Fruit fly (Drosophila melanogaster) whole organism, embryonic: Measurements from ENCODE around the gene CG14820.

Experiments
- B-H1 ChIP-seq: fragments of 200-800 bp; sonication (Bioruptor generic); IDR thresholded peaks from 3 replicates; pipeline ENCODE4 v1.3.6; 2022; ENCODE audit warnings: missing biosample characterization, missing genetic modification characterization
- CG10274 ChIP-seq: fragments of 200-800 bp; sonication (Bioruptor generic); optimal IDR thresholded peaks from 3 replicates; lab custom pipeline; 2017; ENCODE audit warnings: missing biosample characterization, mild to moderate bottlenecking, missing genetic modification characterization
- CG10565 ChIP-seq: fragments of 200-800 bp; sonication (Bioruptor generic); optimal IDR thresholded peaks from 3 replicates; lab custom pipeline; 2016; ENCODE audit warnings: missing biosample characterization, mild to moderate bottlenecking, missing genetic modification characterization
- CG11093 ChIP-seq: fragments of 200-800 bp; sonication (Bioruptor generic); IDR thresholded peaks from 3 replicates; pipeline ENCODE4 v1.3.6; 2022; ENCODE audit warnings: missing biosample characterization, missing genetic modification characterization
- CG12071 ChIP-seq: fragments of 200-800 bp; sonication (Bioruptor generic); optimal IDR thresholded peaks from 3 replicates; lab custom pipeline; 2018; ENCODE audit warnings: missing biosample characterization, mild to moderate bottlenecking, missing genetic modification characterization
- CG12744 ChIP-seq: fragments of 200-800 bp; sonication (Bioruptor generic); optimal IDR thresholded peaks from 2 replicates; lab custom pipeline; 2016; ENCODE audit warnings: missing biosample characterization, missing genetic modification characterization
- CG13123 ChIP-seq: fragments of 200-800 bp; sonication (Bioruptor generic); optimal IDR thresholded peaks from 2 replicates; lab custom pipeline; 2016; ENCODE audit warnings: missing biosample characterization, missing genetic modification characterization
- CG14014 ChIP-seq: fragments of 200-800 bp; sonication (Bioruptor generic); IDR thresholded peaks from 2 replicates; pipeline ENCODE4 v1.3.6; 2022; ENCODE audit warnings: missing biosample characterization, missing genetic modification characterization
- CG15514 ChIP-seq: fragments of 200-800 bp; sonication (Bioruptor generic); optimal IDR thresholded peaks from 3 replicates; lab custom pipeline; 2017; ENCODE audit warnings: missing biosample characterization, missing genetic modification characterization, mild to moderate bottlenecking, moderate library complexity, missing genetic modification reagents
- CG16813 ChIP-seq: fragments of 200-800 bp; sonication (Bioruptor generic); IDR thresholded peaks from 3 replicates; pipeline ENCODE4 v1.3.6; 2022; ENCODE audit warnings: missing biosample characterization, missing genetic modification characterization; ENCODE audit not compliant: partially characterized antibody
- CG17568 ChIP-seq: fragments of 200-800 bp; sonication (Bioruptor generic); optimal IDR thresholded peaks from 2 replicates; lab custom pipeline; 2018; ENCODE audit warnings: missing biosample characterization, mild to moderate bottlenecking, missing genetic modification characterization, moderate library complexity
- CG1792 ChIP-seq: fragments of 200-800 bp; sonication (Bioruptor generic); optimal IDR thresholded peaks from 2 replicates; lab custom pipeline; 2016; ENCODE audit warnings: missing biosample characterization, missing genetic modification characterization
- CG18599 ChIP-seq: fragments of 200-800 bp; sonication (Bioruptor generic); optimal IDR thresholded peaks from 3 replicates; lab custom pipeline; 2017; ENCODE audit warnings: missing biosample characterization, missing genetic modification characterization, mild to moderate bottlenecking, moderate library complexity, missing genetic modification reagents
- CG32772 ChIP-seq: fragments of 200-800 bp; sonication (Bioruptor generic); IDR thresholded peaks from 2 replicates; pipeline ENCODE4 v1.3.6; 2022; ENCODE audit warnings: missing biosample characterization, missing genetic modification characterization
- CG4282 ChIP-seq: fragments of 200-800 bp; sonication (Bioruptor generic); optimal IDR thresholded peaks from 2 replicates; lab custom pipeline; 2016; ENCODE audit warnings: missing biosample characterization, missing genetic modification characterization
- CG7839 ChIP-seq: fragments of 200-800 bp; sonication (Bioruptor generic); optimal IDR thresholded peaks from 3 replicates; lab custom pipeline; 2018; ENCODE audit warnings: missing biosample characterization, mild to moderate bottlenecking, missing genetic modification characterization, moderate library complexity
- CG8290 ChIP-seq, 3 experiments: fragments of 200-800 bp; sonication (Bioruptor generic); optimal IDR thresholded peaks; 2 replicates each; lab custom pipeline; 2016 to 2019; ENCODE audit warnings: missing biosample characterization in 3 of 3, missing genetic modification characterization in 3 of 3, mild to moderate bottlenecking in 2 of 3, moderate library complexity in 1 of 3
- CG8388 ChIP-seq: fragments of 200-800 bp; sonication (Bioruptor generic); optimal IDR thresholded peaks from 2 replicates; lab custom pipeline; 2019; ENCODE audit warnings: missing biosample characterization, mild to moderate bottlenecking, missing genetic modification characterization, moderate library complexity
- CTCF ChIP-seq: fragments of 200-800 bp; sonication (Bioruptor generic); optimal IDR thresholded peaks from 2 replicates; lab custom pipeline; 2017; ENCODE audit warnings: missing biosample characterization, mild to moderate bottlenecking, missing genetic modification characterization, moderate library complexity
- Dad ChIP-seq: fragments of 200-800 bp; sonication (Bioruptor generic); optimal IDR thresholded peaks from 3 replicates; lab custom pipeline; 2016; ENCODE audit warnings: missing biosample characterization, missing genetic modification characterization
- Dfd ChIP-seq, 2 experiments: fragments of >200 bp; optimal IDR thresholded peaks; 2 replicates each; lab custom pipeline; 2017; ENCODE audit warnings: missing biosample characterization in 2 of 2, missing genetic modification characterization in 2 of 2
- H2.0 ChIP-seq: fragments of 200-800 bp; sonication (Bioruptor generic); IDR thresholded peaks from 2 replicates; pipeline ENCODE4 v1.3.6; 2022; ENCODE audit warnings: missing biosample characterization, missing genetic modification characterization
- Hr3 ChIP-seq: fragments of 200-800 bp; sonication (Bioruptor generic); optimal IDR thresholded peaks from 3 replicates; lab custom pipeline; 2016; ENCODE audit warnings: missing biosample characterization, missing genetic modification characterization
- Hr51 ChIP-seq, 2 experiments: fragments of 200-800 bp; sonication (Bioruptor generic); optimal IDR thresholded peaks; 2 replicates in 1 of 2; 3 replicates in 1 of 2; lab custom pipeline; 2016 to 2018; ENCODE audit warnings: missing biosample characterization in 2 of 2, missing genetic modification characterization in 2 of 2, mild to moderate bottlenecking in 1 of 2, moderate library complexity in 1 of 2
- Hsf ChIP-seq: fragments of 200-800 bp; sonication (Bioruptor generic); optimal IDR thresholded peaks from 3 replicates; lab custom pipeline; 2016; ENCODE audit warnings: missing biosample characterization, missing genetic modification characterization
- Max ChIP-seq: fragments of 200-800 bp; sonication (Bioruptor generic); optimal IDR thresholded peaks from 2 replicates; lab custom pipeline; 2016; ENCODE audit warnings: missing biosample characterization, mild to moderate bottlenecking, missing genetic modification characterization
- Nf-YC ChIP-seq: fragments of 200-800 bp; optimal IDR thresholded peaks from 3 replicates; lab custom pipeline; 2019; ENCODE audit warnings: missing biosample characterization, mild to moderate bottlenecking, missing genetic modification characterization, moderate library complexity
- Sry-δ ChIP-seq: fragments of 200-800 bp; sonication (Bioruptor generic); optimal IDR thresholded peaks from 2 replicates; lab custom pipeline; 2016; ENCODE audit warnings: missing biosample characterization, missing genetic modification characterization
- abd-A ChIP-seq: fragments of 200-800 bp; sonication (Bioruptor generic); optimal IDR thresholded peaks from 3 replicates; lab custom pipeline; 2019; ENCODE audit warnings: missing biosample characterization, mild to moderate bottlenecking, missing genetic modification characterization, moderate library complexity
- az2 ChIP-seq: fragments of 200-800 bp; sonication (Bioruptor generic); optimal IDR thresholded peaks from 3 replicates; lab custom pipeline; 2016; ENCODE audit warnings: missing biosample characterization, missing genetic modification characterization
- dan ChIP-seq: fragments of 200-800 bp; sonication (Bioruptor generic); IDR thresholded peaks from 2 replicates; pipeline ENCODE4 v1.3.6; 2022; ENCODE audit warnings: missing biosample characterization, missing genetic modification characterization
- dpn ChIP-seq, 2 experiments: fragments of 200-800 bp; sonication (Bioruptor generic); optimal IDR thresholded peaks; 3 replicates each; lab custom pipeline; 2016; ENCODE audit warnings: missing biosample characterization in 2 of 2, missing genetic modification characterization in 2 of 2
- dysf ChIP-seq: fragments of 200-800 bp; sonication (Bioruptor generic); IDR thresholded peaks from 3 replicates; pipeline ENCODE4 v1.3.6; 2022; ENCODE audit warnings: missing biosample characterization, missing genetic modification characterization
- en ChIP-seq: fragments of 200-800 bp; sonication (Bioruptor generic); optimal IDR thresholded peaks from 2 replicates; lab custom pipeline; 2016; ENCODE audit warnings: missing biosample characterization, missing genetic modification characterization
- esg ChIP-seq: fragments of 200-800 bp; sonication (Bioruptor generic); conservative IDR thresholded peaks from 2 replicates; pipeline ENCODE4 v1.3.6; 2022; ENCODE audit warnings: missing biosample characterization, missing genetic modification characterization
- hkb ChIP-seq, 2 experiments: fragments of 200-800 bp in 1 of 2; fragments of >200 bp in 1 of 2; sonication (Bioruptor generic) in 1 of 2; IDR thresholded peaks in 1 of 2; optimal IDR thresholded peaks in 1 of 2; 2 replicates each; pipeline versions ENCODE4 v1.3.6 to Lab custom; 2017 to 2022; ENCODE audit warnings: missing biosample characterization in 1 of 2, missing genetic modification characterization in 1 of 2
- inv ChIP-seq: fragments of 200-800 bp; sonication (Bioruptor generic); IDR thresholded peaks from 2 replicates; pipeline ENCODE4 v1.3.6; 2022; ENCODE audit warnings: missing biosample characterization, missing genetic modification characterization; ENCODE audit not compliant: partially characterized antibody
- knrl ChIP-seq: fragments of 200-800 bp; sonication (Bioruptor generic); IDR thresholded peaks from 3 replicates; pipeline ENCODE4 v1.3.6; 2022; ENCODE audit warnings: missing biosample characterization, missing genetic modification characterization; ENCODE audit not compliant: partially characterized antibody
- lbe ChIP-seq: fragments of 200-800 bp; sonication (Bioruptor generic); optimal IDR thresholded peaks from 2 replicates; lab custom pipeline; 2016; ENCODE audit warnings: missing biosample characterization, mild to moderate bottlenecking, missing genetic modification characterization
- pzg ChIP-seq: fragments of 200-800 bp; sonication (Bioruptor generic); optimal IDR thresholded peaks from 3 replicates; lab custom pipeline; 2018; ENCODE audit warnings: missing biosample characterization, mild to moderate bottlenecking, missing genetic modification characterization, moderate library complexity
- repo ChIP-seq: fragments of 200-800 bp; sonication (Bioruptor generic); optimal IDR thresholded peaks from 2 replicates; lab custom pipeline; 2016; ENCODE audit warnings: missing biosample characterization, missing genetic modification characterization
- row ChIP-seq: fragments of 200-800 bp; sonication (Bioruptor generic); IDR thresholded peaks from 3 replicates; pipeline ENCODE4 v1.3.6; 2022; ENCODE audit warnings: missing biosample characterization, missing genetic modification characterization
- sens-2 ChIP-seq: fragments of 200-800 bp; sonication (Bioruptor generic); IDR thresholded peaks from 2 replicates; pipeline ENCODE4 v1.3.6; 2022; ENCODE audit warnings: missing biosample characterization, missing genetic modification characterization
- sisA ChIP-seq: fragments of 200-800 bp; sonication (Bioruptor generic); IDR thresholded peaks from 2 replicates; pipeline ENCODE4 v1.3.6; 2022; ENCODE audit warnings: missing biosample characterization, missing genetic modification characterization
- slbo ChIP-seq: fragments of 200-800 bp; sonication (Bioruptor generic); IDR thresholded peaks from 2 replicates; pipeline ENCODE4 v1.3.6; 2022; ENCODE audit warnings: missing biosample characterization, missing genetic modification characterization
- sug ChIP-seq: fragments of 200-800 bp; optimal IDR thresholded peaks from 2 replicates; lab custom pipeline; 2019; ENCODE audit warnings: missing biosample characterization, mild to moderate bottlenecking, missing genetic modification characterization, moderate library complexity
- tap ChIP-seq: fragments of 200-800 bp; optimal IDR thresholded peaks from 3 replicates; lab custom pipeline; 2019; ENCODE audit warnings: missing biosample characterization, mild to moderate bottlenecking, missing genetic modification characterization, moderate library complexity
- tx ChIP-seq: fragments of 200-800 bp; sonication (Bioruptor generic); optimal IDR thresholded peaks from 2 replicates; lab custom pipeline; 2016; ENCODE audit warnings: missing biosample characterization, missing genetic modification characterization
- yki ChIP-seq: fragments of >200 bp; optimal IDR thresholded peaks from 3 replicates; lab custom pipeline; 2018

CG14820 gene

dm6 chr3L:6979387-6980249 lies 46.9 kb downstream of the CG14820 start, which contains the start of gene Galphai (continued):
- TF ChIP-seq CG14014, result no peak
- peak; percentile 65 for TF ChIP-seq CTCF
- no peak for TF ChIP-seq az2 (GFP tag; lab: Kevin White, UChicago)
- no peak for TF ChIP-seq dan (GFP tag; lab: Robert Waterston, UW)
- TF ChIP-seq Hr51 (GFP tag; optimal IDR thresholded peaks at IDR 0.05; lab: Kevin White, UChicago), result peak in 1 of 2 experiments; percentile 33
- no peak for TF ChIP-seq CG13123 (GFP tag; lab: Kevin White, UChicago)
- no peak for TF ChIP-seq Hr3 (GFP tag; lab: Kevin White, UChicago)
- no peak for TF ChIP-seq Dfd (GFP tag; optimal IDR thresholded peaks at IDR 0.05; lab: Kevin White, UChicago)
- peak; percentile 71 for TF ChIP-seq knrl
- TF ChIP-seq CG10274 (GFP tag; lab: Kevin White, UChicago), result no peak
- TF ChIP-seq CG12744 (GFP tag; lab: Kevin White, UChicago), result peak; percentile 31
- TF ChIP-seq esg (GFP tag; lab: Robert Waterston, UW), result no peak
- TF ChIP-seq CG4282 (GFP tag; lab: Kevin White, UChicago), result peak; percentile 40
- TF ChIP-seq pzg (GFP tag; lab: Kevin White, UChicago), result peak; percentile 100
- no peak for TF ChIP-seq tx (GFP tag; lab: Kevin White, UChicago)
- peak; percentile 33 for TF ChIP-seq tap
- no peak for TF ChIP-seq CG17568
- peak; percentile 38 to 45 for TF ChIP-seq dpn (GFP tag; optimal IDR thresholded peaks at IDR 0.05; lab: Kevin White, UChicago)
- no peak for TF ChIP-seq H2.0 (GFP tag; lab: Robert Waterston, UW)
- TF ChIP-seq CG15514 (GFP tag; lab: Kevin White, UChicago), result peak; percentile 92
- peak; percentile 17; the same call in 1 of the 3 replicates for TF ChIP-seq row (GFP tag; lab: Robert Waterston, UW)
- no peak; the same call in 1 of the 2 replicates for TF ChIP-seq inv
- peak; percentile 41 for TF ChIP-seq Max (GFP tag; lab: Kevin White, UChicago)
- TF ChIP-seq dysf (GFP tag; lab: Robert Waterston, UW), result peak; percentile 6; the same call in 1 of the 3 replicates
- TF ChIP-seq abd-A (tag; lab: Kevin White, UChicago), result no peak
- no peak for TF ChIP-seq lbe (GFP tag; lab: Kevin White, UChicago)
- TF ChIP-seq Dad, result peak; percentile 29
- peak; percentile 42 for TF ChIP-seq yki (lab: Kevin White, UChicago)
- TF ChIP-seq sens-2 (GFP tag; lab: Robert Waterston, UW), result no peak
- TF ChIP-seq hkb (optimal IDR thresholded peaks at IDR 0.05; lab: Kevin White, UChicago), result peak; percentile 69
- peak; percentile 37; the same call in 1 of the 2 replicates for TF ChIP-seq hkb (GFP tag; IDR thresholded peaks at IDR 0.05; lab: Robert Waterston, UW)
- peak; percentile 89 for TF ChIP-seq CG8290 (GFP tag; optimal IDR thresholded peaks at IDR 0.05; lab: Kevin White, UChicago)
- peak; percentile 59 to 97 for TF ChIP-seq CG8290 (tag; optimal IDR thresholded peaks at IDR 0.05; lab: Kevin White, UChicago)
- no peak for TF ChIP-seq CG32772
- peak; percentile 50; the same call in 2 of the 3 replicates for TF ChIP-seq CG16813 (GFP tag; lab: Robert Waterston, UW)
- TF ChIP-seq CG18599 (GFP tag; lab: Kevin White, UChicago), result no peak
- peak; percentile 50 for TF ChIP-seq sug (tag; lab: Kevin White, UChicago)
- TF ChIP-seq B-H1 (GFP tag; lab: Robert Waterston, UW), result no peak
- peak; percentile 69 for TF ChIP-seq Nf-YC (tag; lab: Kevin White, UChicago)
- TF ChIP-seq repo (GFP tag; lab: Kevin White, UChicago), result peak; percentile 46
- peak; percentile 78 for TF ChIP-seq Sry-δ
- no peak for TF ChIP-seq CG8388 (GFP tag; lab: Kevin White, UChicago)
- peak; percentile 16 for TF ChIP-seq Hsf (GFP tag; lab: Kevin White, UChicago)
- TF ChIP-seq CG7839, result peak; percentile 13
- TF ChIP-seq sisA (GFP tag; lab: Robert Waterston, UW), result no peak
- TF ChIP-seq CG10565 (GFP tag; lab: Kevin White, UChicago), result no peak
- no peak for TF ChIP-seq CG12071 (GFP tag; lab: Kevin White, UChicago)
- no peak for TF ChIP-seq en
- no peak for TF ChIP-seq CG11093 (GFP tag; lab: Robert Waterston, UW)
- peak; percentile 28 for TF ChIP-seq CG1792 (GFP tag; lab: Kevin White, UChicago)
- TF ChIP-seq slbo (GFP tag; lab: Robert Waterston, UW), result peak; percentile 40
